Worm (Caenorhabditis elegans) whole organism, late embryonic: ENCODE results near the gene msp-53.
"Not testable (repeated sequence)": the region's sequence is repeated elsewhere in the genome, so short reads cannot be mapped to it uniquely, and the experiment has no call there.

Source experiments
- mec-3 ChIP-seq: sonication (generic microtip); optimal IDR thresholded peaks from 2 replicates; lab custom pipeline; 2016; ENCODE audit warnings: borderline replicate concordance, missing genetic modification characterization, missing compliant biosample characterization
- odd-2 ChIP-seq: sonication (generic microtip); optimal IDR thresholded peaks from 2 replicates; lab custom pipeline; 2017; ENCODE audit warnings: antibody characterized with exemption, mild to moderate bottlenecking, missing genetic modification characterization, missing compliant biosample characterization
- rnt-1 ChIP-seq: sonication (generic microtip); optimal IDR thresholded peaks from 2 replicates; lab custom pipeline; 2016; ENCODE audit warnings: missing genetic modification characterization, missing compliant biosample characterization

Gene msp-53

DNA sequence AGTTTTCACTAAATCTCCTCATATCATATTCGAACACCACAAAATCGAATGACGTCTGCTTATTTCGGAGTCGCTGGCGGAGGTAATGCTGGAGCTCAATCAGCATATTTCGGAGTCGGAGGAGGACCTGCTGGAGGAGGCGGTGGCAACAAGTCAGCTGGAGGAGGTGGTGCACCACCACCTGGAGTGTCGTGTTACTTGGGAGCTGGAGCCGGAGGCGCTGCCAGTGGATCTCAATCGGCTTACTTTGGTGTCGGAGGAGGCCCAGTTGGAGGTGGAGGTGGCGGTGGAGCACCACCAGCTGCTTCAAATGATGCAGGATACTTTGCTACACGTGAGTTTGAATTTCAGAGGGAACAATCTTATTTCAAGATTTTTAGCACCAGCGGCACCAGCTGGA is 48.4 kb downstream of the msp-53 start, which contains the start of gene ssq-4:
TSS of gene ssq-4 (plus strand) at position 19 of the 400 bp plus-strand sequence.
- TF ChIP-seq rnt-1, mec-3, odd-2 (tag; lab: Kevin White, UChicago): not testable (repeated sequence)
- TF ChIP-seq, all 69 proteins: peak for 0; not testable (repeated sequence) for 69
